Fruit fly (Drosophila melanogaster): ENCODE data around the gene Srg3.

Srg3 gene

dm6 chr3L:9423757-9424527, 19.1 kb upstream of the Srg3 start:
- no peak for TF ChIP-seq tai (GFP tag; optimal IDR thresholded peaks at IDR 0.05)
- no peak for TF ChIP-seq Rel (GFP tag; optimal IDR thresholded peaks at IDR 0.05)
- peak; percentile 76 for TF ChIP-seq Rel (tag; optimal IDR thresholded peaks at IDR 0.05)
- TF ChIP-seq sage (GFP tag; optimal IDR thresholded peaks at IDR 0.05), result no peak
- TF ChIP-seq usp (GFP tag; optimal IDR thresholded peaks at IDR 0.05), result no peak
- no peak for TF ChIP-seq GATAd (GFP tag; optimal IDR thresholded peaks at IDR 0.05)
- no peak for TF ChIP-seq sv (GFP tag; optimal IDR thresholded peaks at IDR 0.05)
- no peak for TF ChIP-seq Myc (optimal IDR thresholded peaks at IDR 0.05)
- no peak for TF ChIP-seq brk (GFP tag; optimal IDR thresholded peaks at IDR 0.05)
- TF ChIP-seq CG9705 (GFP tag; optimal IDR thresholded peaks at IDR 0.05), result no peak

dm6 chr3L:9424528-9424911, 18.5 kb upstream of the Srg3 start:
- TF ChIP-seq Dfd (GFP tag; optimal IDR thresholded peaks at IDR 0.05) (no peak), dl (GFP tag; optimal IDR thresholded peaks at IDR 0.05; ENCODE audit: insufficient read depth in 1 of 2, partially characterized antibody in 2 of 2) (no peak), Jra (GFP tag; optimal IDR thresholded peaks at IDR 0.05) (no peak), sage (GFP tag; optimal IDR thresholded peaks at IDR 0.05) (peak; percentile 8), Abd-B (GFP tag; optimal IDR thresholded peaks at IDR 0.05) (no peak), OdsH (GFP tag; optimal IDR thresholded peaks at IDR 0.05) (peak; percentile 8), usp (GFP tag; optimal IDR thresholded peaks at IDR 0.05) (no peak), jim (GFP tag; optimal IDR thresholded peaks at IDR 0.05) (no peak), fru (GFP tag; optimal IDR thresholded peaks at IDR 0.05) (no peak), brk (GFP tag; optimal IDR thresholded peaks at IDR 0.05) (peak; percentile 62), rgr (GFP tag; optimal IDR thresholded peaks at IDR 0.05) (no peak), Hnf4 (GFP tag; optimal IDR thresholded peaks at IDR 0.05) (no peak), foxo (GFP tag; optimal IDR thresholded peaks at IDR 0.05) (peak in 1 of 2 experiments; percentile 14), Sp1 (GFP tag; optimal IDR thresholded peaks at IDR 0.05) (peak; percentile 4), woc (GFP tag; optimal IDR thresholded peaks at IDR 0.05) (no peak), Myc (optimal IDR thresholded peaks at IDR 0.05) (no peak)

- no peak for TF ChIP-seq Vsx2 (GFP tag; optimal IDR thresholded peaks at IDR 0.05; ENCODE audit: partially characterized antibody)
- TF ChIP-seq Abd-B (GFP tag; optimal IDR thresholded peaks at IDR 0.05), result no peak
- TF ChIP-seq ey (GFP tag; optimal IDR thresholded peaks at IDR 0.05), result no peak
- TF ChIP-seq CrebA (GFP tag; optimal IDR thresholded peaks at IDR 0.05; ENCODE audit: borderline replicate concordance), result no peak
- no peak for TF ChIP-seq h (GFP tag; optimal IDR thresholded peaks at IDR 0.05)
- no peak for TF ChIP-seq dl (GFP tag; optimal IDR thresholded peaks at IDR 0.05; ENCODE audit: insufficient read depth in 1 of 2, partially characterized antibody in 2 of 2)
- no peak for TF ChIP-seq pan (optimal IDR thresholded peaks at IDR 0.05)
- no peak for TF ChIP-seq Sp1 (GFP tag; optimal IDR thresholded peaks at IDR 0.05)
- no peak for TF ChIP-seq rgr (GFP tag; optimal IDR thresholded peaks at IDR 0.05)
- no peak for TF ChIP-seq foxo (GFP tag; optimal IDR thresholded peaks at IDR 0.05)
- TF ChIP-seq N (GFP tag; optimal IDR thresholded peaks at IDR 0.05), result no peak
- no peak for TF ChIP-seq woc (GFP tag; optimal IDR thresholded peaks at IDR 0.05)
- TF ChIP-seq OdsH (GFP tag; optimal IDR thresholded peaks at IDR 0.05), result no peak
- no peak for TF ChIP-seq brk (GFP tag; optimal IDR thresholded peaks at IDR 0.05)
- no peak for TF ChIP-seq dsf (GFP tag; optimal IDR thresholded peaks at IDR 0.05; ENCODE audit: borderline replicate concordance)
- no peak for TF ChIP-seq Hr78 (GFP tag; optimal IDR thresholded peaks at IDR 0.05)
- TF ChIP-seq Hr83 (GFP tag; optimal IDR thresholded peaks at IDR 0.05; ENCODE audit: poor library complexity, severe bottlenecking), result no peak
- no peak for TF ChIP-seq Dfd (GFP tag; optimal IDR thresholded peaks at IDR 0.05)
Observed at dm6 chr3L:9425838-9426237, 17.2 kb upstream of the Srg3 start.

- TF ChIP-seq CG32264 (GFP tag; optimal IDR thresholded peaks at IDR 0.05) (peak; percentile 97), br (GFP tag; optimal IDR thresholded peaks at IDR 0.05) (peak; percentile 99), Hr83 (GFP tag; optimal IDR thresholded peaks at IDR 0.05; ENCODE audit: poor library complexity, severe bottlenecking) (peak; percentile 98), rgr (GFP tag; optimal IDR thresholded peaks at IDR 0.05) (peak; percentile 99), Abd-B (GFP tag; optimal IDR thresholded peaks at IDR 0.05) (no peak), pan (optimal IDR thresholded peaks at IDR 0.05) (no peak), dmrt93B (GFP tag; optimal IDR thresholded peaks at IDR 0.05) (peak; percentile 100), Dif (GFP tag; optimal IDR thresholded peaks at IDR 0.05; ENCODE audit: partially characterized antibody) (no peak), Myc (optimal IDR thresholded peaks at IDR 0.05) (peak; percentile 20), CrebA (GFP tag; optimal IDR thresholded peaks at IDR 0.05; ENCODE audit: borderline replicate concordance) (no peak), Hr78 (GFP tag; optimal IDR thresholded peaks at IDR 0.05) (no peak), tai (GFP tag; optimal IDR thresholded peaks at IDR 0.05) (peak; percentile 99), usp (GFP tag; optimal IDR thresholded peaks at IDR 0.05) (peak; percentile 11), Rel (GFP tag; optimal IDR thresholded peaks at IDR 0.05) (peak; percentile 50), Rel (tag; optimal IDR thresholded peaks at IDR 0.05) (peak; percentile 91), GATAd (GFP tag; optimal IDR thresholded peaks at IDR 0.05) (peak; percentile 97), psq (GFP tag; optimal IDR thresholded peaks at IDR 0.05) (peak; percentile 97), lola (GFP tag; optimal IDR thresholded peaks at IDR 0.05) (no peak), Sp1 (GFP tag; optimal IDR thresholded peaks at IDR 0.05) (peak; percentile 98), sv (GFP tag; optimal IDR thresholded peaks at IDR 0.05) (peak; percentile 99), Mio (GFP tag; optimal IDR thresholded peaks at IDR 0.05) (peak; percentile 94), Dfd (GFP tag; optimal IDR thresholded peaks at IDR 0.05) (peak; percentile 97), Vsx2 (GFP tag; optimal IDR thresholded peaks at IDR 0.05; ENCODE audit: partially characterized antibody) (no peak), OdsH (GFP tag; optimal IDR thresholded peaks at IDR 0.05) (peak; percentile 99), ey (GFP tag; optimal IDR thresholded peaks at IDR 0.05) (peak; percentile 99), HLH106 (tag; optimal IDR thresholded peaks at IDR 0.05) (peak; percentile 99), brk (GFP tag; optimal IDR thresholded peaks at IDR 0.05) (peak; percentile 93)
Observed at dm6 chr3L:9426656-9427294, 16.3 kb upstream of the Srg3 start, which contains the start of the genes Atat and Shc. Gene Atat (minus strand): TSS chr3L:9426758. Gene Shc (plus strand): TSS chr3L:9427010.

All from whole organism, wandering third instar larva.